Worm (Caenorhabditis elegans) whole organism, young adult: ENCODE results near the gene dpy-18.
A peak's percentile ranks its signal among the peaks of the same experiment; 100 is the strongest.

Experiments used
- B0019.2 ChIP-seq: fragments of 200-800 bp; sonication (Bioruptor generic); conservative IDR thresholded peaks from 2 replicates; pipeline ENCODE4 v1.3.6; 2022; ENCODE audit warnings: missing genetic modification reagents, missing genetic modification characterization, missing compliant biosample characterization
- C17E4.6 ChIP-seq: fragments of 200-800 bp; sonication (Bioruptor generic); IDR thresholded peaks from 2 replicates; pipeline ENCODE4 v1.3.6; 2022; ENCODE audit warnings: missing genetic modification reagents, missing genetic modification characterization, missing compliant biosample characterization
- F33H1.4 ChIP-seq: fragments of 200-800 bp; sonication (Bioruptor generic); IDR thresholded peaks from 2 replicates; pipeline ENCODE4 v1.3.6; 2022; ENCODE audit warnings: missing genetic modification reagents, missing genetic modification characterization, missing compliant biosample characterization
- F49E8.2 ChIP-seq: sonication (generic microtip); optimal IDR thresholded peaks from 3 replicates; lab custom pipeline; 2017; ENCODE audit warnings: missing genetic modification characterization, mild to moderate bottlenecking, missing compliant biosample characterization, antibody characterized with exemption, moderate library complexity; ENCODE audit not compliant: insufficient read depth
- F52B5.7 ChIP-seq: sonication (generic microtip); optimal IDR thresholded peaks from 2 replicates; lab custom pipeline; 2016; ENCODE audit warnings: mild to moderate bottlenecking, missing genetic modification characterization, missing compliant biosample characterization
- K11D2.4 ChIP-seq: fragments of 200-800 bp; sonication (Bioruptor generic); IDR thresholded peaks from 2 replicates; pipeline ENCODE4 v1.3.6; 2022; ENCODE audit warnings: missing genetic modification reagents, missing genetic modification characterization, missing compliant biosample characterization
- T26A5.8 ChIP-seq: sonication (generic microtip); optimal IDR thresholded peaks from 2 replicates; lab custom pipeline; 2016; ENCODE audit warnings: missing genetic modification characterization, missing compliant biosample characterization
- Y67H2A.10 ChIP-seq: fragments of 200-800 bp; sonication (Bioruptor generic); conservative IDR thresholded peaks from 2 replicates; pipeline ENCODE4 v1.3.6; 2022; ENCODE audit warnings: missing genetic modification reagents, missing genetic modification characterization, missing compliant biosample characterization
- Y79H2A.3 ChIP-seq: fragments of 200-800 bp; sonication (Bioruptor generic); conservative IDR thresholded peaks from 2 replicates; pipeline ENCODE4 v1.3.6; 2022; ENCODE audit warnings: missing genetic modification reagents, missing genetic modification characterization, missing compliant biosample characterization
- Y95B8A.8 ChIP-seq: fragments of 200-800 bp; sonication (Bioruptor generic); IDR thresholded peaks from 2 replicates; pipeline ENCODE4 v1.3.6; 2022; ENCODE audit warnings: missing genetic modification reagents, missing genetic modification characterization, missing compliant biosample characterization
- attf-3 ChIP-seq: fragments of 200-800 bp; sonication (Bioruptor generic); conservative IDR thresholded peaks from 2 replicates; pipeline ENCODE4 v1.3.6; 2022; ENCODE audit warnings: missing genetic modification reagents, missing genetic modification characterization, missing compliant biosample characterization
- cebp-1 ChIP-seq, 2 experiments: fragments of 200-800 bp in 1 of 2; sonication (Bioruptor generic) in 1 of 2; sonication (generic microtip) in 1 of 2; IDR thresholded peaks in 1 of 2; optimal IDR thresholded peaks in 1 of 2; 2 replicates each; pipeline versions ENCODE4 v1.3.6 to Lab custom; 2017 to 2022; ENCODE audit warnings: missing compliant biosample characterization in 2 of 2, missing genetic modification characterization in 2 of 2, mild to moderate bottlenecking in 1 of 2, missing genetic modification reagents in 1 of 2, moderate library complexity in 1 of 2
- ceh-91 ChIP-seq: fragments of 200-800 bp; sonication (Bioruptor generic); IDR thresholded peaks from 2 replicates; pipeline ENCODE4 v1.3.6; 2022; ENCODE audit warnings: missing genetic modification reagents, missing genetic modification characterization, missing compliant biosample characterization
- die-1 ChIP-seq: sonication (generic microtip); optimal IDR thresholded peaks from 2 replicates; lab custom pipeline; 2016; ENCODE audit warnings: missing genotype, mild to moderate bottlenecking, missing genetic modification characterization, missing compliant biosample characterization
- dox-1 ChIP-seq: fragments of 200-800 bp; sonication (Bioruptor generic); IDR thresholded peaks from 2 replicates; pipeline ENCODE4 v1.3.6; 2022; ENCODE audit warnings: missing genetic modification reagents, missing genetic modification characterization, missing compliant biosample characterization
- dpff-1 ChIP-seq: sonication (generic microtip); optimal IDR thresholded peaks from 2 replicates; lab custom pipeline; 2017; ENCODE audit warnings: mild to moderate bottlenecking, missing genetic modification characterization, missing compliant biosample characterization
- egrh-3 ChIP-seq: fragments of 200-800 bp; sonication (Bioruptor generic); IDR thresholded peaks from 2 replicates; pipeline ENCODE4 v1.3.6; 2022; ENCODE audit warnings: missing genetic modification reagents, missing genetic modification characterization, missing compliant biosample characterization
- him-1 ChIP-seq: sonication (generic microtip); optimal IDR thresholded peaks from 2 replicates; lab custom pipeline; 2016; ENCODE audit warnings: missing genotype, missing genetic modification reagents, missing genetic modification characterization, missing compliant biosample characterization
- hlh-12 ChIP-seq: sonication (generic microtip); optimal IDR thresholded peaks from 2 replicates; lab custom pipeline; 2016; ENCODE audit warnings: missing genetic modification characterization, missing compliant biosample characterization
- let-526 ChIP-seq: fragments of 200-800 bp; sonication (Bioruptor generic); IDR thresholded peaks from 2 replicates; pipeline ENCODE4 v1.3.6; 2022; ENCODE audit warnings: missing genetic modification reagents, missing genetic modification characterization, missing compliant biosample characterization
- lin-26 ChIP-seq: fragments of 200-800 bp; sonication (Bioruptor generic); IDR thresholded peaks from 2 replicates; pipeline ENCODE4 v1.3.6; 2022; ENCODE audit warnings: missing genetic modification reagents, missing genetic modification characterization, missing compliant biosample characterization
- lin-40 ChIP-seq: sonication (generic microtip); optimal IDR thresholded peaks from 2 replicates; lab custom pipeline; 2016; ENCODE audit warnings: missing genetic modification characterization, mild to moderate bottlenecking, missing compliant biosample characterization, missing genotype, missing genetic modification reagents
- lsl-1 ChIP-seq: fragments of 200-800 bp; sonication (Bioruptor generic); optimal IDR thresholded peaks from 2 replicates; lab custom pipeline; 2018; ENCODE audit warnings: mild to moderate bottlenecking, missing genetic modification characterization, moderate library complexity, missing compliant biosample characterization
- madf-3 ChIP-seq: fragments of 200-800 bp; sonication (Bioruptor generic); IDR thresholded peaks from 2 replicates; pipeline ENCODE4 v1.3.6; 2022; ENCODE audit warnings: missing genetic modification reagents, missing genetic modification characterization, missing compliant biosample characterization
- madf-6 ChIP-seq: fragments of 200-800 bp; sonication (Bioruptor generic); IDR thresholded peaks from 2 replicates; pipeline ENCODE4 v1.3.6; 2022; ENCODE audit warnings: missing genetic modification reagents, missing genetic modification characterization, missing compliant biosample characterization
- nhr-90 ChIP-seq: sonication (generic microtip); optimal IDR thresholded peaks from 2 replicates; lab custom pipeline; 2016; ENCODE audit warnings: missing genotype, mild to moderate bottlenecking, missing genetic modification characterization, missing compliant biosample characterization
- rec-8 ChIP-seq, 2 experiments: sonication (generic microtip); optimal IDR thresholded peaks; 2 replicates each; lab custom pipeline; 2016; ENCODE audit warnings: mild to moderate bottlenecking in 2 of 2, missing genetic modification characterization in 2 of 2, missing genetic modification reagents in 2 of 2, missing genotype in 2 of 2, missing biosample characterization in 1 of 2, missing compliant biosample characterization in 1 of 2, moderate library complexity in 1 of 2
- sdz-38 ChIP-seq: sonication (generic microtip); optimal IDR thresholded peaks from 2 replicates; lab custom pipeline; 2016; ENCODE audit warnings: missing genotype, missing genetic modification characterization, missing compliant biosample characterization
- sea-2 ChIP-seq: fragments of 200-800 bp; sonication (Bioruptor generic); IDR thresholded peaks from 2 replicates; pipeline ENCODE4 v1.3.6; 2022; ENCODE audit warnings: missing genetic modification characterization, missing compliant biosample characterization
- snpc-1.1 ChIP-seq: sonication (generic microtip); optimal IDR thresholded peaks from 2 replicates; lab custom pipeline; 2017; ENCODE audit warnings: missing genetic modification characterization, mild to moderate bottlenecking, missing compliant biosample characterization, antibody characterized with exemption, moderate library complexity, missing genotype, missing genetic modification reagents; ENCODE audit not compliant: insufficient read depth
- snpc-1.3 ChIP-seq: sonication (generic microtip); optimal IDR thresholded peaks from 2 replicates; lab custom pipeline; 2017; ENCODE audit warnings: missing genetic modification characterization, mild to moderate bottlenecking, missing compliant biosample characterization, antibody characterized with exemption, moderate library complexity, missing genotype, missing genetic modification reagents; ENCODE audit not compliant: insufficient read depth
- snpc-4 ChIP-seq, 5 experiments: fragments of 150-350 bp in 1 of 5; sonication (generic microtip) in 4 of 5; optimal IDR thresholded peaks; 2 replicates each; lab custom pipeline; 2014 to 2018; ENCODE audit warnings: missing genetic modification characterization in 5 of 5, missing biosample characterization in 3 of 5, antibody characterized with exemption in 2 of 5, mild to moderate bottlenecking in 2 of 5, missing compliant biosample characterization in 2 of 5, missing genotype in 2 of 5, moderate library complexity in 2 of 5, missing genetic modification reagents in 1 of 5
- tbx-9 ChIP-seq: sonication (generic microtip); optimal IDR thresholded peaks from 2 replicates; lab custom pipeline; 2016; ENCODE audit warnings: borderline replicate concordance, missing genetic modification characterization, inconsistent platforms, missing compliant biosample characterization
- unc-130 ChIP-seq: sonication (generic microtip); optimal IDR thresholded peaks from 2 replicates; lab custom pipeline; 2016; ENCODE audit warnings: missing genetic modification reagents, missing genetic modification characterization, missing compliant biosample characterization
- unc-62 ChIP-seq: fragments of 150-350 bp; optimal IDR thresholded peaks from 2 replicates; lab custom pipeline; 2014; ENCODE audit warnings: missing biosample characterization, missing genetic modification reagents, missing genetic modification characterization
- zfh-2 ChIP-seq: fragments of 200-800 bp; sonication (Bioruptor generic); conservative IDR thresholded peaks from 2 replicates; pipeline ENCODE4 v1.3.6; 2022; ENCODE audit warnings: missing genetic modification reagents, missing genetic modification characterization, missing compliant biosample characterization
- ztf-25 ChIP-seq: fragments of 200-800 bp; sonication (Bioruptor generic); IDR thresholded peaks from 2 replicates; pipeline ENCODE4 v1.3.6; 2022; ENCODE audit warnings: missing genetic modification reagents, missing genetic modification characterization, missing compliant biosample characterization

Gene dpy-18

ce11 chrIII:11352840-11353239, 24.9 kb downstream of the dpy-18 start (continued):
- TF ChIP-seq zfh-2 (GFP tag; lab: Robert Waterston, UW), result no peak
- TF ChIP-seq egrh-3, result 0 out of 2 replicates have a peak, but pooled peaks have one; percentile 12
- TF ChIP-seq madf-6 (GFP tag; lab: Robert Waterston, UW), result 0 out of 2 replicates have a peak, but pooled peaks have one; percentile 33
- no peak for TF ChIP-seq sdz-38 (tag; lab: Kevin White, UChicago)
- TF ChIP-seq unc-62, result no peak
- no peak for TF ChIP-seq attf-3
- TF ChIP-seq Y95B8A.8 (GFP tag; lab: Robert Waterston, UW), result no peak
- TF ChIP-seq B0019.2, result no peak
- TF ChIP-seq Y67H2A.10 (GFP tag; lab: Robert Waterston, UW), result no peak
- no peak for TF ChIP-seq snpc-1.1
- no peak for TF ChIP-seq hlh-12 (tag; lab: Kevin White, UChicago)
- TF ChIP-seq lin-40 (tag; lab: Kevin White, UChicago), result peak; percentile 15
- no peak for TF ChIP-seq cebp-1 (GFP tag; IDR thresholded peaks at IDR 0.05; lab: Robert Waterston, UW)
- peak; percentile 32 for TF ChIP-seq cebp-1 (tag; optimal IDR thresholded peaks at IDR 0.05; lab: Kevin White, UChicago)
- no peak for TF ChIP-seq dpff-1
- no peak for TF ChIP-seq tbx-9 (tag; lab: Kevin White, UChicago)
- peak; percentile 3 for TF ChIP-seq snpc-4 (GFP tag; optimal IDR thresholded peaks at IDR 0.05; lab: Kevin White, UChicago)
- peak in 2 of 4 experiments; percentile 1 to 31 for TF ChIP-seq snpc-4 (tag; optimal IDR thresholded peaks at IDR 0.05; lab: Kevin White, UChicago)
- TF ChIP-seq F52B5.7 (tag; lab: Kevin White, UChicago), result no peak
- TF ChIP-seq let-526 (GFP tag; lab: Robert Waterston, UW), result no peak
- no peak for TF ChIP-seq ceh-91 (GFP tag; lab: Robert Waterston, UW)
- no peak for TF ChIP-seq K11D2.4 (GFP tag; lab: Robert Waterston, UW)
- TF ChIP-seq ztf-25 (GFP tag; lab: Robert Waterston, UW), result 0 out of 2 replicates have a peak, but pooled peaks have one; percentile 63
- no peak; the same call in 1 of the 2 replicates for TF ChIP-seq F33H1.4 (GFP tag; lab: Robert Waterston, UW)
- peak; percentile 36 for TF ChIP-seq lsl-1 (GFP tag; lab: Kevin White, UChicago)
- TF ChIP-seq him-1, result no peak
- no peak for TF ChIP-seq unc-130
- TF ChIP-seq C17E4.6 (GFP tag; lab: Robert Waterston, UW), result no peak
- TF ChIP-seq T26A5.8 (tag; lab: Kevin White, UChicago), result no peak
- no peak for TF ChIP-seq rec-8 (tag; optimal IDR thresholded peaks at IDR 0.05; lab: Kevin White, UChicago)
- TF ChIP-seq Y79H2A.3 (GFP tag; lab: Robert Waterston, UW), result no peak; the same call in 1 of the 2 replicates
- TF ChIP-seq die-1 (tag; lab: Kevin White, UChicago), result peak; percentile 15
- peak; percentile 52 for TF ChIP-seq dox-1
- TF ChIP-seq nhr-90 (tag; lab: Kevin White, UChicago), result peak; percentile 37
- no peak for TF ChIP-seq sea-2 (GFP tag; lab: Robert Waterston, UW)
- TF ChIP-seq F49E8.2 (tag; lab: Kevin White, UChicago), result no peak
- no peak for TF ChIP-seq madf-3 (GFP tag; lab: Robert Waterston, UW)
- peak; percentile 17 for TF ChIP-seq snpc-1.3 (tag; lab: Kevin White, UChicago)
- TF ChIP-seq lin-26, result peak; percentile 82
